Worm (Caenorhabditis elegans) whole organism, early embryonic: Measurements from ENCODE around the gene C50H11.13.

Experiments used
- B0310.2 ChIP-seq: sonication (generic microtip); optimal IDR thresholded peaks from 2 replicates; lab custom pipeline; 2016; ENCODE audit warnings: mild to moderate bottlenecking, missing genetic modification characterization, missing compliant biosample characterization
- F13C5.2 ChIP-seq: sonication (generic microtip); optimal IDR thresholded peaks from 2 replicates; lab custom pipeline; 2017; ENCODE audit warnings: mild to moderate bottlenecking, missing genetic modification characterization, inconsistent platforms, missing compliant biosample characterization
- aly-1 ChIP-seq: sonication (generic microtip); optimal IDR thresholded peaks from 2 replicates; lab custom pipeline; 2016; ENCODE audit warnings: missing genetic modification characterization, missing compliant biosample characterization
- ama-1 ChIP-seq: fragments of 150-350 bp; optimal IDR thresholded peaks from 2 replicates; lab custom pipeline; 2014
- ceh-13 ChIP-seq: fragments of 200-800 bp; sonication (Bioruptor generic); optimal IDR thresholded peaks from 2 replicates; lab custom pipeline; 2018; ENCODE audit warnings: mild to moderate bottlenecking, missing genetic modification characterization, missing compliant biosample characterization
- ceh-36 ChIP-seq: sonication (generic microtip); optimal IDR thresholded peaks from 2 replicates; lab custom pipeline; 2016; ENCODE audit warnings: missing genetic modification characterization, inconsistent platforms, missing compliant biosample characterization
- ets-7 ChIP-seq: sonication (generic microtip); optimal IDR thresholded peaks from 2 replicates; lab custom pipeline; 2016; ENCODE audit warnings: missing genotype, missing genetic modification characterization, missing compliant biosample characterization
- flt-1 ChIP-seq: fragments of 200-800 bp; sonication (Bioruptor generic); IDR thresholded peaks from 2 replicates; pipeline ENCODE4 v1.3.6; 2022; ENCODE audit warnings: missing genetic modification characterization, missing compliant biosample characterization
- hmbx-1 ChIP-seq: sonication (generic microtip); optimal IDR thresholded peaks from 2 replicates; lab custom pipeline; 2016; ENCODE audit warnings: mild to moderate bottlenecking, missing genetic modification characterization, missing compliant biosample characterization
- hmg-4 ChIP-seq: fragments of 200-800 bp; sonication (Bioruptor generic); optimal IDR thresholded peaks from 2 replicates; lab custom pipeline; 2018; ENCODE audit warnings: mild to moderate bottlenecking, missing genetic modification characterization, missing compliant biosample characterization
- hnd-1 ChIP-seq: sonication (generic microtip); optimal IDR thresholded peaks from 2 replicates; lab custom pipeline; 2016; ENCODE audit warnings: missing genetic modification characterization, missing compliant biosample characterization
- pes-1 ChIP-seq: fragments of 200-800 bp; sonication (Bioruptor generic); IDR thresholded peaks from 2 replicates; pipeline ENCODE4 v1.3.6; 2022; ENCODE audit warnings: missing genetic modification reagents, missing genetic modification characterization, missing compliant biosample characterization
- scrt-1 ChIP-seq: fragments of 200-800 bp; sonication (Bioruptor generic); IDR thresholded peaks from 2 replicates; pipeline ENCODE4 v1.3.6; 2022; ENCODE audit warnings: missing genetic modification characterization, missing compliant biosample characterization
- sea-1 ChIP-seq: fragments of 200-800 bp; sonication (Bioruptor generic); conservative IDR thresholded peaks from 2 replicates; pipeline ENCODE4 v1.3.6; 2022; ENCODE audit warnings: missing genetic modification characterization, missing compliant biosample characterization
- tbx-11 ChIP-seq: fragments of 200-800 bp; sonication (Bioruptor generic); IDR thresholded peaks from 2 replicates; pipeline ENCODE4 v1.3.6; 2022; ENCODE audit warnings: missing genetic modification characterization, missing compliant biosample characterization
- tbx-37 ChIP-seq: fragments of 200-800 bp; sonication (Bioruptor generic); conservative IDR thresholded peaks from 2 replicates; pipeline ENCODE4 v1.3.6; 2022; ENCODE audit warnings: missing genetic modification reagents, missing genetic modification characterization, missing compliant biosample characterization
- tra-4 ChIP-seq: sonication (generic microtip); optimal IDR thresholded peaks from 2 replicates; lab custom pipeline; 2017; ENCODE audit warnings: missing genetic modification characterization, missing compliant biosample characterization

The C50H11.13 gene

ce11 chrV:3024274-3024673 is 47.2 kb downstream of the C50H11.13 start, which contains the start of gene asp-8:
Gene asp-8 (plus strand): TSS chrV:3024549.
- TF ChIP-seq pes-1 (GFP tag; lab: Robert Waterston, UW) = no peak

ce11 chrV:3021306-3021705 is 50.1 kb downstream of the C50H11.13 start, which contains the start of gene irld-12:
Gene irld-12 (minus strand): TSS chrV:3021406.
- TF ChIP-seq hmbx-1 (tag; lab: Kevin White, UChicago) = no peak
- TF ChIP-seq tbx-11 (GFP tag; lab: Robert Waterston, UW) = no peak
- no peak for TF ChIP-seq sea-1 (GFP tag; lab: Robert Waterston, UW)
- TF ChIP-seq scrt-1 = no peak
- no peak for TF ChIP-seq tra-4 (tag; lab: Kevin White, UChicago)
- no peak for TF ChIP-seq B0310.2 (tag; lab: Kevin White, UChicago)
- TF ChIP-seq F13C5.2 = no peak
- TF ChIP-seq ets-7 = no peak
- no peak for TF ChIP-seq ceh-36 (tag; lab: Kevin White, UChicago)
- no peak for TF ChIP-seq flt-1 (GFP tag; lab: Robert Waterston, UW)
- TF ChIP-seq ceh-13 = no peak
- TF ChIP-seq pes-1 (GFP tag; lab: Robert Waterston, UW) = no peak
- TF ChIP-seq tbx-37 (GFP tag; lab: Robert Waterston, UW) = no peak
- TF ChIP-seq hmg-4 (GFP tag; lab: Kevin White, UChicago) = no peak
- no peak for TF ChIP-seq hnd-1 (tag; lab: Kevin White, UChicago)
- no peak for TF ChIP-seq ama-1
- no peak for TF ChIP-seq aly-1
